Worm (Caenorhabditis elegans): Measurements from ENCODE around the gene F13H8.2.

The F13H8.2 gene

ce11 chrII:6259867-6260266, 10.3 kb upstream of the F13H8.2 start, which contains the start of gene F13H8.11:
F13H8.11 (minus strand) TSS chrII:6260021.
- no peak for TF ChIP-seq flh-1 (GFP tag; optimal IDR thresholded peaks at IDR 0.05)

- TF ChIP-seq lin-32 (GFP tag; optimal IDR thresholded peaks at IDR 0.05), result no peak
- no peak for TF ChIP-seq cnd-1 (tag; optimal IDR thresholded peaks at IDR 0.05)
- peak; percentile 35 for TF ChIP-seq zip-8 (tag; optimal IDR thresholded peaks at IDR 0.05)
- TF ChIP-seq pha-4 (tag; optimal IDR thresholded peaks at IDR 0.05), result peak; percentile 13
- TF ChIP-seq mab-5 (tag; optimal IDR thresholded peaks at IDR 0.05), result no peak
Observed at ce11 chrII:6260684-6261083, 9.5 kb upstream of the F13H8.2 start, which contains the start of gene nmgp-1. nmgp-1 (plus strand) TSS chrII:6260857.

- TF ChIP-seq ham-2 (GFP tag; optimal IDR thresholded peaks at IDR 0.05) (no peak), sptf-1 (tag; optimal IDR thresholded peaks at IDR 0.05) (no peak), tbx-8 (GFP tag; optimal IDR thresholded peaks at IDR 0.05) (no peak), sem-2 (GFP tag; optimal IDR thresholded peaks at IDR 0.05) (no peak), lin-13 (tag; optimal IDR thresholded peaks at IDR 0.05) (no peak), snpc-4 (tag; optimal IDR thresholded peaks at IDR 0.05) (no peak), blmp-1 (tag; optimal IDR thresholded peaks at IDR 0.05) (no peak), ceh-39 (tag; optimal IDR thresholded peaks at IDR 0.05) (no peak), unc-120 (tag; optimal IDR thresholded peaks at IDR 0.05; ENCODE audit: poor library complexity, severe bottlenecking) (no peak), nhr-237 (tag; optimal IDR thresholded peaks at IDR 0.05) (no peak), ceh-43 (GFP tag; optimal IDR thresholded peaks at IDR 0.05) (no peak), elt-1 (tag; optimal IDR thresholded peaks at IDR 0.05; ENCODE audit: borderline replicate concordance, insufficient read depth) (no peak)
Observed at ce11 chrII:6262222-6262621, 7.9 kb upstream of the F13H8.2 start, which contains the start of gene F13H8.12. F13H8.12 (plus strand) TSS chrII:6262522.

- no peak for TF ChIP-seq ham-2 (GFP tag; optimal IDR thresholded peaks at IDR 0.05)
- no peak for TF ChIP-seq blmp-1 (tag; optimal IDR thresholded peaks at IDR 0.05)
- TF ChIP-seq nhr-2 (tag; optimal IDR thresholded peaks at IDR 0.05), result no peak
- TF ChIP-seq nhr-237 (tag; optimal IDR thresholded peaks at IDR 0.05), result no peak
- TF ChIP-seq snpc-4 (tag; optimal IDR thresholded peaks at IDR 0.05), result no peak
- no peak for TF ChIP-seq unc-62 (GFP tag; optimal IDR thresholded peaks at IDR 0.05)
- no peak for TF ChIP-seq tbx-8 (GFP tag; optimal IDR thresholded peaks at IDR 0.05)
- no peak for TF ChIP-seq nhr-28 (tag; optimal IDR thresholded peaks at IDR 0.05)
- no peak for TF ChIP-seq mab-5 (tag; optimal IDR thresholded peaks at IDR 0.05)
- no peak for TF ChIP-seq lin-32 (GFP tag; optimal IDR thresholded peaks at IDR 0.05)
- TF ChIP-seq nhr-76 (tag; optimal IDR thresholded peaks at IDR 0.05), result no peak
Observed at ce11 chrII:6263685-6264084, 6.5 kb upstream of the F13H8.2 start, which contains the start of gene F13H8.3. F13H8.3 (plus strand) TSS chrII:6263985.

- TF ChIP-seq hlh-1 (tag; optimal IDR thresholded peaks at IDR 0.05), result no peak
- TF ChIP-seq tbx-8 (GFP tag; optimal IDR thresholded peaks at IDR 0.05), result no peak
- no peak for TF ChIP-seq nhr-2 (tag; optimal IDR thresholded peaks at IDR 0.05)
- no peak for TF ChIP-seq M03D4.4 (tag; optimal IDR thresholded peaks at IDR 0.05)
- no peak for TF ChIP-seq ceh-43 (GFP tag; optimal IDR thresholded peaks at IDR 0.05)
- no peak for TF ChIP-seq sptf-1 (tag; optimal IDR thresholded peaks at IDR 0.05)
Observed at ce11 chrII:6267983-6268382, 2.2 kb upstream of the F13H8.2 start, which contains the start of gene F13H8.8. F13H8.8 (minus strand) TSS chrII:6268083.

ce11 chrII:6273916-6274315, 3.8 kb downstream of the F13H8.2 start, which contains the start of gene bpl-1:
bpl-1 (plus strand) TSS chrII:6274216.
- TF ChIP-seq flh-1 (GFP tag; optimal IDR thresholded peaks at IDR 0.05) (no peak), cnd-1 (tag; optimal IDR thresholded peaks at IDR 0.05) (no peak)

ce11 chrII:6281002-6281401, 10.8 kb downstream of the F13H8.2 start, which contains the start of gene scly-1:
scly-1 (minus strand) TSS chrII:6281102.
- no peak for TF ChIP-seq mep-1 (tag; optimal IDR thresholded peaks at IDR 0.05)
- no peak for TF ChIP-seq ceh-43 (GFP tag; optimal IDR thresholded peaks at IDR 0.05)

- TF ChIP-seq ceh-83 (GFP tag; optimal IDR thresholded peaks at IDR 0.05) (no peak), mep-1 (tag; optimal IDR thresholded peaks at IDR 0.05) (no peak), nhr-2 (tag; optimal IDR thresholded peaks at IDR 0.05) (no peak), hlh-1 (tag; optimal IDR thresholded peaks at IDR 0.05) (no peak), bed-3 (GFP tag; optimal IDR thresholded peaks at IDR 0.05) (no peak), sptf-1 (tag; optimal IDR thresholded peaks at IDR 0.05) (no peak), drap-1 (GFP tag; optimal IDR thresholded peaks at IDR 0.05) (no peak), ham-2 (GFP tag; optimal IDR thresholded peaks at IDR 0.05) (no peak), mls-2 (tag; optimal IDR thresholded peaks at IDR 0.05) (no peak), ces-1 (GFP tag; optimal IDR thresholded peaks at IDR 0.05) (no peak), nhr-12 (tag; optimal IDR thresholded peaks at IDR 0.05) (no peak), tbx-8 (GFP tag; optimal IDR thresholded peaks at IDR 0.05) (no peak)
Observed at ce11 chrII:6281903-6282302, 11.7 kb downstream of the F13H8.2 start.
